Fruit fly (Drosophila melanogaster): Measurements from ENCODE around the gene Ag5r.

- no peak for TF ChIP-seq ewg (GFP tag; optimal IDR thresholded peaks at IDR 0.05)
- TF ChIP-seq NC2β (GFP tag; optimal IDR thresholded peaks at IDR 0.05): peak; percentile 17
- no peak for TF ChIP-seq hbn (GFP tag; IDR thresholded peaks at IDR 0.05; ENCODE audit: partially characterized antibody)
- TF ChIP-seq CG15011 (GFP tag; optimal IDR thresholded peaks at IDR 0.05): peak; percentile 14
- TF ChIP-seq aop (GFP tag; IDR thresholded peaks at IDR 0.05): no peak
- TF ChIP-seq fru (optimal IDR thresholded peaks at IDR 0.05): no peak
- no peak for TF ChIP-seq maf-S (GFP tag; optimal IDR thresholded peaks at IDR 0.05)
- TF ChIP-seq CG30403 (GFP tag; optimal IDR thresholded peaks at IDR 0.05): peak; percentile 54
- no peak for TF ChIP-seq CG7928 (GFP tag; optimal IDR thresholded peaks at IDR 0.05)
Observed at dm6 chrX:14743819-14744218, 42.5 kb downstream of the Ag5r start.
